Worm (Caenorhabditis elegans) whole organism, late embryonic: ENCODE measurements around the gene clec-242.

ENCODE experiments used
- ceh-18 ChIP-seq: sonication (generic microtip); optimal IDR thresholded peaks from 2 replicates; lab custom pipeline; 2016; ENCODE audit warnings: missing genetic modification characterization, missing compliant biosample characterization
- ceh-31 ChIP-seq: sonication (generic microtip); optimal IDR thresholded peaks from 2 replicates; lab custom pipeline; 2016; ENCODE audit warnings: missing genetic modification characterization, missing compliant biosample characterization
- hlh-8 ChIP-seq: sonication (generic microtip); optimal IDR thresholded peaks from 2 replicates; lab custom pipeline; 2016; ENCODE audit warnings: missing genotype, missing genetic modification characterization, missing compliant biosample characterization
- nhr-11 ChIP-seq: fragments of 150-350 bp; optimal IDR thresholded peaks from 2 replicates; lab custom pipeline; 2014; ENCODE audit warnings: missing biosample characterization, missing genetic modification characterization
- pha-4 ChIP-seq: fragments of 150-350 bp; optimal IDR thresholded peaks from 2 replicates; lab custom pipeline; 2018; ENCODE audit warnings: missing biosample characterization, missing genetic modification reagents, missing genetic modification characterization
- sox-4 ChIP-seq: sonication (generic microtip); optimal IDR thresholded peaks from 2 replicates; lab custom pipeline; 2017; ENCODE audit warnings: mild to moderate bottlenecking, missing genetic modification characterization, inconsistent platforms, missing compliant biosample characterization
- unc-42 ChIP-seq: sonication (generic microtip); optimal IDR thresholded peaks from 2 replicates; lab custom pipeline; 2016; ENCODE audit warnings: missing genotype, missing genetic modification characterization, missing compliant biosample characterization

DNA sequence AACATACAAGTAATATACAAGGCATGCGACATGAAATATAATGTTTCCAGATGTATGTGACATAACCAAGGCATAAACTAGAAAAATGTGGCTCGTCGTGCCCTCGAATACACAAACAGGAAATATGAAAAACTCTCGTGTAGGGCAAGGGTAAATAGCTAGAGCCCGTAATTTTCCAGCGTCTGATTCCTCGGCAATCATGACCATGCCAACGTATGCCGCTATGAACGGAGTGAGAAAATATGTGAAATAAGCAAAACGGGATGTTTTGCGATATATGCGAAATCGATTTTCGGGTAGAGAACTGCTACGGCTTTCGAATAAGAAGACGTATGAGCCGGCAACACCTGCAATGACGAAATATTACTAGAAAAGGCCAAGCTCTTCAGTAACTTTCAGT lies 19.9 kb downstream of the clec-242 start, which contains the start of gene scl-25:
- TF ChIP-seq ceh-31 (tag; lab: Kevin White, UChicago) (no peak), sox-4 (tag; lab: Kevin White, UChicago) (no peak), unc-42 (no peak), ceh-18 (tag; lab: Kevin White, UChicago) (no peak), pha-4 (tag; lab: Kevin White, UChicago) (no peak), hlh-8 (no peak), nhr-11 (tag; lab: Kevin White, UChicago) (no peak)
